Worm (Caenorhabditis elegans): ENCODE data around the gene his-48.
"Not testable (repeated sequence)": the region's sequence is repeated elsewhere in the genome, so short reads cannot be mapped to it uniquely, and the experiment has no call there.

- TF ChIP-seq flt-1 (GFP tag; IDR thresholded peaks at IDR 0.05) = peak; percentile 38; the same call in 1 of the 2 replicates
- not testable (repeated sequence) for TF ChIP-seq ztf-29 (GFP tag; IDR thresholded peaks at IDR 0.05)
Measured at ce11 chrIV:11324741-11325140, at the start of gene his-48.
